Fruit fly (Drosophila melanogaster) whole organism, embryonic: ENCODE data around the gene Ciz1.

Experiments
- Abd-B ChIP-seq: fragments of 200-800 bp; sonication (Bioruptor generic); optimal IDR thresholded peaks from 2 replicates; lab custom pipeline; 2018; ENCODE audit warnings: missing biosample characterization, mild to moderate bottlenecking, missing genetic modification characterization, moderate library complexity
- Ada2b ChIP-seq: fragments of 200-800 bp; sonication (Bioruptor generic); IDR thresholded peaks from 2 replicates; pipeline ENCODE4 v1.3.6; 2022; ENCODE audit warnings: missing biosample characterization, missing genetic modification characterization
- Antp ChIP-seq: fragments of 200-800 bp; sonication (Bioruptor generic); optimal IDR thresholded peaks from 3 replicates; lab custom pipeline; 2016; ENCODE audit warnings: missing biosample characterization, missing genetic modification characterization
- CG10959 ChIP-seq: fragments of 200-800 bp; sonication (Bioruptor generic); IDR thresholded peaks from 2 replicates; pipeline ENCODE4 v1.3.6; 2022; ENCODE audit warnings: missing biosample characterization, missing genetic modification characterization
- CG10979 ChIP-seq: fragments of 200-800 bp; sonication (Bioruptor generic); optimal IDR thresholded peaks from 2 replicates; lab custom pipeline; 2018; ENCODE audit warnings: missing biosample characterization, mild to moderate bottlenecking, missing genetic modification characterization, moderate library complexity
- CG11696 ChIP-seq: fragments of 200-800 bp; sonication (Bioruptor generic); IDR thresholded peaks from 2 replicates; pipeline ENCODE4 v1.3.6; 2022; ENCODE audit warnings: missing biosample characterization, missing genetic modification characterization
- CG12659 ChIP-seq: fragments of 200-800 bp; sonication (Bioruptor generic); optimal IDR thresholded peaks from 3 replicates; lab custom pipeline; 2017; ENCODE audit warnings: mild to moderate bottlenecking, missing biosample characterization, missing genetic modification reagents, missing genetic modification characterization
- CG13287 ChIP-seq: fragments of 200-800 bp; sonication (Bioruptor generic); IDR thresholded peaks from 2 replicates; pipeline ENCODE4 v1.3.6; 2022; ENCODE audit warnings: missing biosample characterization, missing genetic modification characterization; ENCODE audit not compliant: partially characterized antibody
- CG15601 ChIP-seq: fragments of 200-800 bp; sonication (Bioruptor generic); optimal IDR thresholded peaks from 3 replicates; lab custom pipeline; 2019; ENCODE audit warnings: missing biosample characterization, mild to moderate bottlenecking, missing genetic modification characterization, moderate library complexity
- CG1602 ChIP-seq: fragments of 200-800 bp; sonication (Bioruptor generic); optimal IDR thresholded peaks from 3 replicates; lab custom pipeline; 2016; ENCODE audit warnings: missing biosample characterization, missing genetic modification characterization
- CG17385 ChIP-seq: fragments of 200-800 bp; sonication (Bioruptor generic); optimal IDR thresholded peaks from 3 replicates; lab custom pipeline; 2018; ENCODE audit warnings: missing biosample characterization, mild to moderate bottlenecking, missing genetic modification characterization
- CG32767 ChIP-seq: fragments of 200-800 bp; sonication (Bioruptor generic); IDR thresholded peaks from 2 replicates; pipeline ENCODE4 v1.3.6; 2022; ENCODE audit warnings: missing biosample characterization, missing genetic modification characterization
- CG4730 ChIP-seq: fragments of 200-800 bp; sonication (Bioruptor generic); IDR thresholded peaks from 2 replicates; pipeline ENCODE4 v1.3.6; 2022; ENCODE audit warnings: missing biosample characterization, missing genetic modification characterization
- CG4820 ChIP-seq: fragments of 200-800 bp; sonication (Bioruptor generic); optimal IDR thresholded peaks from 3 replicates; lab custom pipeline; 2016; ENCODE audit warnings: missing biosample characterization, missing genetic modification characterization
- CG6175 ChIP-seq: fragments of 200-800 bp; sonication (Bioruptor generic); IDR thresholded peaks from 3 replicates; pipeline ENCODE4 v1.3.6; 2022; ENCODE audit warnings: missing biosample characterization, missing genetic modification characterization
- CG6765 ChIP-seq: fragments of 200-800 bp; sonication (Bioruptor generic); optimal IDR thresholded peaks from 3 replicates; lab custom pipeline; 2017; ENCODE audit warnings: missing biosample characterization, mild to moderate bottlenecking, missing genetic modification characterization
- CG6813 ChIP-seq: fragments of 200-800 bp; sonication (Bioruptor generic); optimal IDR thresholded peaks from 2 replicates; lab custom pipeline; 2017; ENCODE audit warnings: missing biosample characterization, missing genetic modification characterization, mild to moderate bottlenecking, moderate library complexity, missing genetic modification reagents
- CG7271 ChIP-seq: fragments of 200-800 bp; sonication (Bioruptor generic); optimal IDR thresholded peaks from 2 replicates; lab custom pipeline; 2018; ENCODE audit warnings: missing biosample characterization, mild to moderate bottlenecking, missing genetic modification characterization, moderate library complexity
- CG7839 ChIP-seq: fragments of 200-800 bp; sonication (Bioruptor generic); optimal IDR thresholded peaks from 3 replicates; lab custom pipeline; 2018; ENCODE audit warnings: missing biosample characterization, mild to moderate bottlenecking, missing genetic modification characterization, moderate library complexity
- D19A ChIP-seq: fragments of 200-800 bp; optimal IDR thresholded peaks from 3 replicates; lab custom pipeline; 2019; ENCODE audit warnings: missing biosample characterization, mild to moderate bottlenecking, missing genetic modification characterization, moderate library complexity
- Dbx ChIP-seq: fragments of 200-800 bp; sonication (Bioruptor generic); IDR thresholded peaks from 3 replicates; pipeline ENCODE4 v1.3.6; 2022; ENCODE audit warnings: missing biosample characterization, missing genetic modification characterization
- E2f1 ChIP-seq: fragments of 200-800 bp; sonication (Bioruptor generic); IDR thresholded peaks from 2 replicates; pipeline ENCODE4 v1.3.6; 2022; ENCODE audit warnings: missing biosample characterization, missing genetic modification characterization
- Gug ChIP-seq: fragments of 200-800 bp; sonication (Bioruptor generic); IDR thresholded peaks from 4 replicates; pipeline ENCODE4 v1.3.6; 2022; ENCODE audit warnings: missing biosample characterization, missing genetic modification characterization
- HLHmδ ChIP-seq: fragments of 200-800 bp; sonication (Bioruptor generic); optimal IDR thresholded peaks from 2 replicates; lab custom pipeline; 2018; ENCODE audit warnings: missing biosample characterization, mild to moderate bottlenecking, missing genetic modification characterization, moderate library complexity
- Hmx ChIP-seq: fragments of 200-800 bp; sonication (Bioruptor generic); optimal IDR thresholded peaks from 2 replicates; lab custom pipeline; 2016; ENCODE audit warnings: missing biosample characterization, missing genetic modification characterization
- Hr51 ChIP-seq, 2 experiments: fragments of 200-800 bp; sonication (Bioruptor generic); optimal IDR thresholded peaks; 2 replicates in 1 of 2; 3 replicates in 1 of 2; lab custom pipeline; 2016 to 2018; ENCODE audit warnings: missing biosample characterization in 2 of 2, missing genetic modification characterization in 2 of 2, mild to moderate bottlenecking in 1 of 2, moderate library complexity in 1 of 2
- Med ChIP-seq: fragments of 200-800 bp; sonication (Bioruptor generic); peaks from one replicate; lab custom pipeline; 2016; ENCODE audit warnings: missing biosample characterization, missing genetic modification characterization, mild to moderate bottlenecking, inconsistent platforms, moderate library complexity
- Nf-YC ChIP-seq: fragments of 200-800 bp; optimal IDR thresholded peaks from 3 replicates; lab custom pipeline; 2019; ENCODE audit warnings: missing biosample characterization, mild to moderate bottlenecking, missing genetic modification characterization, moderate library complexity
- Oli ChIP-seq: fragments of 200-800 bp; sonication (Bioruptor generic); optimal IDR thresholded peaks from 2 replicates; lab custom pipeline; 2018; ENCODE audit warnings: missing biosample characterization, mild to moderate bottlenecking, missing genetic modification characterization, moderate library complexity
- Six4 ChIP-seq: fragments of 200-800 bp; sonication (Bioruptor generic); optimal IDR thresholded peaks from 2 replicates; lab custom pipeline; 2016; ENCODE audit warnings: missing biosample characterization, missing genetic modification characterization
- TFAM ChIP-seq: fragments of 200-800 bp; sonication (Bioruptor generic); optimal IDR thresholded peaks from 2 replicates; lab custom pipeline; 2017; ENCODE audit warnings: missing biosample characterization, missing genetic modification characterization, inconsistent platforms
- Vsx1 ChIP-seq: fragments of 200-800 bp; sonication (Bioruptor generic); optimal IDR thresholded peaks from 2 replicates; lab custom pipeline; 2017; ENCODE audit warnings: missing biosample characterization, mild to moderate bottlenecking, missing genetic modification characterization, missing genetic modification reagents
- ab ChIP-seq: fragments of 200-800 bp; sonication (Bioruptor generic); optimal IDR thresholded peaks from 2 replicates; lab custom pipeline; 2016; ENCODE audit warnings: missing biosample characterization, missing genetic modification characterization
- croc ChIP-seq: fragments of 200-800 bp; sonication (Bioruptor generic); conservative IDR thresholded peaks from 3 replicates; pipeline ENCODE4 v1.3.6; 2022; ENCODE audit warnings: missing biosample characterization, missing genetic modification characterization
- eyg ChIP-seq: fragments of 200-800 bp; sonication (Bioruptor generic); optimal IDR thresholded peaks from 3 replicates; lab custom pipeline; 2016; ENCODE audit warnings: missing biosample characterization, missing genetic modification characterization
- grn ChIP-seq: fragments of 200-800 bp; sonication (Bioruptor generic); optimal IDR thresholded peaks from 3 replicates; lab custom pipeline; 2017; ENCODE audit warnings: missing biosample characterization, missing genetic modification characterization
- maf-S ChIP-seq: fragments of 200-800 bp; sonication (Bioruptor generic); optimal IDR thresholded peaks from 2 replicates; lab custom pipeline; 2016; ENCODE audit warnings: missing biosample characterization, missing genetic modification characterization
- pnt ChIP-seq: fragments of 200-800 bp; sonication (Bioruptor generic); optimal IDR thresholded peaks from 3 replicates; lab custom pipeline; 2016; ENCODE audit warnings: missing biosample characterization, missing genetic modification characterization
- pros ChIP-seq: fragments of 200-800 bp; sonication (Bioruptor generic); optimal IDR thresholded peaks from 3 replicates; lab custom pipeline; 2019; ENCODE audit warnings: missing biosample characterization, mild to moderate bottlenecking, missing genetic modification characterization, moderate library complexity
- row ChIP-seq: fragments of 200-800 bp; sonication (Bioruptor generic); IDR thresholded peaks from 3 replicates; pipeline ENCODE4 v1.3.6; 2022; ENCODE audit warnings: missing biosample characterization, missing genetic modification characterization
- sima ChIP-seq: fragments of 200-800 bp; sonication (Bioruptor generic); optimal IDR thresholded peaks from 2 replicates; lab custom pipeline; 2016; ENCODE audit warnings: missing biosample characterization, missing genetic modification characterization
- ssp ChIP-seq: fragments of 200-800 bp; sonication (Bioruptor generic); IDR thresholded peaks from 2 replicates; pipeline ENCODE4 v1.3.6; 2022; ENCODE audit warnings: missing biosample characterization, missing genetic modification characterization
- tgo ChIP-seq: fragments of 200-800 bp; sonication (Bioruptor generic); IDR thresholded peaks from 3 replicates; pipeline ENCODE4 v1.3.6; 2022; ENCODE audit warnings: missing biosample characterization, missing genetic modification characterization
- tll ChIP-seq, 2 experiments: fragments of 200-800 bp in 1 of 2; fragments of >200 bp in 1 of 2; sonication (Bioruptor generic) in 1 of 2; optimal IDR thresholded peaks; 2 replicates each; lab custom pipeline; 2017 to 2019; ENCODE audit warnings: missing biosample characterization in 2 of 2, missing genetic modification characterization in 2 of 2, mild to moderate bottlenecking in 1 of 2, moderate library complexity in 1 of 2
- trh ChIP-seq: fragments of 200-800 bp; sonication (Bioruptor generic); optimal IDR thresholded peaks from 2 replicates; lab custom pipeline; 2016; ENCODE audit warnings: missing biosample characterization, missing genetic modification characterization
- ttk ChIP-seq: fragments of 200-800 bp; sonication (Bioruptor generic); IDR thresholded peaks from 2 replicates; pipeline ENCODE4 v2.1.2; 2022; ENCODE audit warnings: missing biosample characterization, missing genetic modification characterization
- unpg ChIP-seq: fragments of 200-800 bp; sonication (Bioruptor generic); optimal IDR thresholded peaks from 3 replicates; lab custom pipeline; 2018; ENCODE audit warnings: missing biosample characterization, mild to moderate bottlenecking, missing genetic modification characterization, moderate library complexity
- vvl ChIP-seq: fragments of 200-800 bp; sonication (Bioruptor generic); IDR thresholded peaks from 2 replicates; pipeline ENCODE4 v1.3.6; 2022; ENCODE audit warnings: missing biosample characterization, missing genetic modification characterization
- wor ChIP-seq: fragments of 200-800 bp; sonication (Bioruptor generic); IDR thresholded peaks from 2 replicates; pipeline ENCODE4 v1.3.6; 2022; ENCODE audit warnings: missing biosample characterization, missing genetic modification characterization
- zfh2 ChIP-seq: fragments of 200-800 bp; sonication (Bioruptor generic); optimal IDR thresholded peaks from 2 replicates; lab custom pipeline; 2016; ENCODE audit warnings: missing biosample characterization, missing genetic modification characterization

Gene Ciz1

dm6 chr3L:9855784-9856426, 8.5 kb upstream of the Ciz1 start (continued):
- TF ChIP-seq CG32767 (GFP tag; lab: Robert Waterston, UW) (peak; percentile 97), unpg (GFP tag; lab: Kevin White, UChicago) (peak; percentile 97), zfh2 (GFP tag; lab: Kevin White, UChicago) (peak; percentile 89), CG10959 (GFP tag; lab: Robert Waterston, UW) (peak; percentile 98), D19A (tag; lab: Kevin White, UChicago) (peak; percentile 96), Dbx (GFP tag; lab: Robert Waterston, UW) (peak; percentile 81), Hr51 (GFP tag; optimal IDR thresholded peaks at IDR 0.05; lab: Kevin White, UChicago) (peak; percentile 93 to 95), CG1602 (GFP tag; lab: Kevin White, UChicago) (peak; percentile 97), CG7271 (tag; lab: Kevin White, UChicago) (peak; percentile 91), tll (GFP tag; optimal IDR thresholded peaks at IDR 0.05; lab: Kevin White, UChicago) (peak in 1 of 2 experiments; percentile 97), sima (peak; percentile 83), CG17385 (GFP tag; lab: Kevin White, UChicago) (peak; percentile 90), Ada2b (GFP tag; lab: Robert Waterston, UW) (peak; percentile 94), eyg (GFP tag; lab: Kevin White, UChicago) (peak; percentile 93), croc (GFP tag; lab: Robert Waterston, UW) (peak; percentile 99), tgo (peak; percentile 95), Gug (GFP tag; lab: Robert Waterston, UW) (peak; percentile 98), CG6813 (peak; percentile 96), pnt (GFP tag; lab: Kevin White, UChicago) (peak; percentile 98), Med (peak; percentile 99), vvl (peak; percentile 99), Nf-YC (peak; percentile 76), CG13287 (no peak), Antp (GFP tag; lab: Kevin White, UChicago) (peak; percentile 98), Vsx1 (GFP tag; lab: Kevin White, UChicago) (peak; percentile 91), Abd-B (GFP tag; lab: Kevin White, UChicago) (peak; percentile 95), CG4820 (GFP tag; lab: Kevin White, UChicago) (peak; percentile 98), ab (GFP tag; lab: Kevin White, UChicago) (peak; percentile 94), CG10979 (tag; lab: Kevin White, UChicago) (peak; percentile 100), TFAM (GFP tag; lab: Kevin White, UChicago) (peak; percentile 94), CG6765 (peak; percentile 82), CG15601 (peak; percentile 96), trh (GFP tag; lab: Kevin White, UChicago) (peak; percentile 91), CG7839 (tag; lab: Kevin White, UChicago) (peak; percentile 96), pros (GFP tag; lab: Kevin White, UChicago) (peak; percentile 87), HLHmδ (GFP tag; lab: Kevin White, UChicago) (peak; percentile 68), Hmx (GFP tag; lab: Kevin White, UChicago) (peak; percentile 81), CG6175 (GFP tag; lab: Robert Waterston, UW) (peak; percentile 89), E2f1 (GFP tag; lab: Robert Waterston, UW) (peak; percentile 95), grn (GFP tag; lab: Kevin White, UChicago) (peak; percentile 77), CG11696 (GFP tag; lab: Robert Waterston, UW) (peak; percentile 90), ssp (GFP tag; lab: Robert Waterston, UW) (peak; percentile 89), Six4 (GFP tag; lab: Kevin White, UChicago) (peak; percentile 97), CG4730 (GFP tag; lab: Robert Waterston, UW) (peak; percentile 95), wor (GFP tag; lab: Robert Waterston, UW) (peak; percentile 97), Oli (tag; lab: Kevin White, UChicago) (peak; percentile 97), maf-S (GFP tag; lab: Kevin White, UChicago) (peak; percentile 95), CG12659 (peak; percentile 90), row (GFP tag; lab: Robert Waterston, UW) (peak; percentile 98), ttk (peak; percentile 97)
